Worm (Caenorhabditis elegans): ENCODE data around the gene rer-1.

DNA sequence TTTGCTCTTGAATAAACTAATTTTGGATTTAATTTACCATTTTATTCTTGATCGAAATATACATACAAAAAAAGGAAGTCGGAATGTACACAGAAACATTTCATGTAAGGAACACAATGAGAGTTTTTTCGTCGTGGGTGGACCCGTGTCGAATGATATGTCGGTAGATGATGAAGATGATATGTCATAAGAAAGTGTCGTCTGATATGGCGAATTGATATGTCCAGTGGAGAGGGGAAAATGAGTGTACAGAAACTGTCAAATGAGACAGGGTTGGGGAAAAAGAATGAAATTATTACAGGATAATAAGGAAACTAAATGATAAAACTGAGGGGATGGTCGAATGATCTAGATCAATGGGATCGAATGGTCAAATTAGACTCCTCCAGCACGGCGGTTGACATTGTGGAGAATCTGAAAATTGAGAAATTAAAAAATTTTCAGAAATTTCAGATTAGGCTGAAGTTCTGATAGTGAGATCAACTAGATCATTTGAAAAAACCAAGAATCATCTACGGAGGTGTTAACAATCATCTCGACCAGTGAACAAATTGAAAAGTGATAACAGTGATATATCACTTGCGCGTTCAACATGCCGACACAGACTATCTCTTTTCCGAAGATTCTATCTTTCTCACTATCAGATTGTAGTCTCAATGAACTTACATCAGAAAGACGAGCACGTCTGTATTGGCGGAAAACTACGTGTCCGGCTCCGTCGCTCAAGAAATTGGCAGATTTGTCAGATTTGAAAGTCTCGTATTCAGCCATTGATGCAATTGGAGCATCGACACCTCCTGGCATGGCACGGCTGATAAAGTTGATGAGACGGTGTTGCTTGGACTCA, 9.2 kb downstream of the rer-1 start:
- no peak for TF ChIP-seq cog-1 (tag; optimal IDR thresholded peaks at IDR 0.05)
- no peak for TF ChIP-seq ztf-29 (GFP tag; IDR thresholded peaks at IDR 0.05)
- no peak for TF ChIP-seq ztf-23 (GFP tag; IDR thresholded peaks at IDR 0.05)
- no peak for TF ChIP-seq flt-1 (GFP tag; IDR thresholded peaks at IDR 0.05)
- TF ChIP-seq klf-2 (GFP tag; conservative IDR thresholded peaks at IDR 0.05) = no peak
- TF ChIP-seq ref-1 (GFP tag; conservative IDR thresholded peaks at IDR 0.05) = no peak
